Fruit fly (Drosophila melanogaster) whole organism, embryonic: ENCODE measurements around the gene CG7987.

Experiments used
- Abd-B ChIP-seq: fragments of 200-800 bp; sonication (Bioruptor generic); optimal IDR thresholded peaks from 2 replicates; lab custom pipeline; 2018; ENCODE audit warnings: missing biosample characterization, mild to moderate bottlenecking, missing genetic modification characterization, moderate library complexity
- Bgb ChIP-seq: fragments of 200-800 bp; sonication (Bioruptor generic); IDR thresholded peaks from 2 replicates; pipeline ENCODE4 v1.3.6; 2022; ENCODE audit warnings: missing biosample characterization, missing genetic modification characterization; ENCODE audit not compliant: partially characterized antibody
- CG12391 ChIP-seq: fragments of 200-800 bp; sonication (Bioruptor generic); optimal IDR thresholded peaks from 3 replicates; lab custom pipeline; 2018; ENCODE audit warnings: missing biosample characterization, mild to moderate bottlenecking, missing genetic modification characterization, moderate library complexity
- CG14441 ChIP-seq: fragments of 200-800 bp; sonication (Bioruptor generic); IDR thresholded peaks from 2 replicates; pipeline ENCODE4 v1.3.6; 2022; ENCODE audit warnings: missing biosample characterization, missing genetic modification characterization
- CG15514 ChIP-seq: fragments of 200-800 bp; sonication (Bioruptor generic); optimal IDR thresholded peaks from 3 replicates; lab custom pipeline; 2017; ENCODE audit warnings: missing biosample characterization, missing genetic modification characterization, mild to moderate bottlenecking, moderate library complexity, missing genetic modification reagents
- CG1603 ChIP-seq: fragments of 200-800 bp; sonication (Bioruptor generic); optimal IDR thresholded peaks from 2 replicates; lab custom pipeline; 2019; ENCODE audit warnings: missing biosample characterization, mild to moderate bottlenecking, missing genetic modification characterization, moderate library complexity
- CG16813 ChIP-seq: fragments of 200-800 bp; sonication (Bioruptor generic); IDR thresholded peaks from 3 replicates; pipeline ENCODE4 v1.3.6; 2022; ENCODE audit warnings: missing biosample characterization, missing genetic modification characterization; ENCODE audit not compliant: partially characterized antibody
- CG2120 ChIP-seq: fragments of 200-800 bp; sonication (Bioruptor generic); optimal IDR thresholded peaks from 3 replicates; lab custom pipeline; 2016; ENCODE audit warnings: missing biosample characterization, missing genetic modification characterization
- CG2712 ChIP-seq: fragments of 200-800 bp; optimal IDR thresholded peaks from 3 replicates; lab custom pipeline; 2019; ENCODE audit warnings: missing biosample characterization, mild to moderate bottlenecking, missing genetic modification characterization, moderate library complexity
- CG30020 ChIP-seq: fragments of 200-800 bp; optimal IDR thresholded peaks from 2 replicates; lab custom pipeline; 2019; ENCODE audit warnings: missing biosample characterization, mild to moderate bottlenecking, missing genetic modification characterization, moderate library complexity
- CG33213 ChIP-seq: fragments of 200-800 bp; sonication (Bioruptor generic); optimal IDR thresholded peaks from 3 replicates; lab custom pipeline; 2016; ENCODE audit warnings: missing biosample characterization, missing genetic modification characterization
- CG3838 ChIP-seq: fragments of 200-800 bp; sonication (Bioruptor generic); optimal IDR thresholded peaks from 3 replicates; lab custom pipeline; 2016; ENCODE audit warnings: missing biosample characterization, missing genetic modification characterization
- CG42726 ChIP-seq: fragments of 200-800 bp; sonication (Bioruptor generic); IDR thresholded peaks from 2 replicates; pipeline ENCODE4 v1.3.6; 2022; ENCODE audit warnings: missing biosample characterization, missing genetic modification characterization; ENCODE audit not compliant: partially characterized antibody
- CG7786 ChIP-seq: fragments of 200-800 bp; sonication (Bioruptor generic); optimal IDR thresholded peaks from 2 replicates; lab custom pipeline; 2016; ENCODE audit warnings: missing biosample characterization, missing genetic modification characterization
- CG8290 ChIP-seq, 3 experiments: fragments of 200-800 bp; sonication (Bioruptor generic); optimal IDR thresholded peaks; 2 replicates each; lab custom pipeline; 2016 to 2019; ENCODE audit warnings: missing biosample characterization in 3 of 3, missing genetic modification characterization in 3 of 3, mild to moderate bottlenecking in 2 of 3, moderate library complexity in 1 of 3
- CG9932 ChIP-seq: fragments of 200-800 bp; sonication (Bioruptor generic); IDR thresholded peaks from 2 replicates; pipeline ENCODE4 v1.3.6; 2022; ENCODE audit warnings: missing biosample characterization, missing genetic modification characterization
- Doc3 ChIP-seq: fragments of 200-800 bp; sonication (Bioruptor generic); IDR thresholded peaks from 3 replicates; pipeline ENCODE4 v1.3.6; 2022; ENCODE audit warnings: missing biosample characterization, missing genetic modification characterization; ENCODE audit not compliant: partially characterized antibody
- E2f1 ChIP-seq: fragments of 200-800 bp; sonication (Bioruptor generic); IDR thresholded peaks from 2 replicates; pipeline ENCODE4 v1.3.6; 2022; ENCODE audit warnings: missing biosample characterization, missing genetic modification characterization
- E2f2 ChIP-seq: fragments of 200-800 bp; sonication (Bioruptor generic); IDR thresholded peaks from 2 replicates; pipeline ENCODE4 v1.3.6; 2022; ENCODE audit warnings: missing biosample characterization, missing genetic modification characterization
- ERR ChIP-seq: fragments of 200-800 bp; sonication (Bioruptor generic); optimal IDR thresholded peaks from 2 replicates; lab custom pipeline; 2016; ENCODE audit warnings: missing biosample characterization, missing genetic modification characterization
- Ets65A ChIP-seq: fragments of 200-800 bp; sonication (Bioruptor generic); peaks from one replicate; lab custom pipeline; 2016; ENCODE audit warnings: missing biosample characterization, missing genetic modification characterization
- HmgZ ChIP-seq: fragments of 200-800 bp; sonication (Bioruptor generic); optimal IDR thresholded peaks from 2 replicates; lab custom pipeline; 2018; ENCODE audit warnings: missing biosample characterization, mild to moderate bottlenecking, missing genetic modification characterization
- Hmr ChIP-seq: fragments of 200-800 bp; sonication (Bioruptor generic); optimal IDR thresholded peaks from 3 replicates; lab custom pipeline; 2017; ENCODE audit warnings: mild to moderate bottlenecking, missing biosample characterization, missing genetic modification reagents, missing genetic modification characterization
- MESR4 ChIP-seq: fragments of 200-800 bp; sonication (Bioruptor generic); optimal IDR thresholded peaks from 2 replicates; lab custom pipeline; 2018; ENCODE audit warnings: missing biosample characterization, mild to moderate bottlenecking, missing genetic modification characterization, moderate library complexity
- Nf-YC ChIP-seq: fragments of 200-800 bp; optimal IDR thresholded peaks from 3 replicates; lab custom pipeline; 2019; ENCODE audit warnings: missing biosample characterization, mild to moderate bottlenecking, missing genetic modification characterization, moderate library complexity
- PHDP ChIP-seq: fragments of 200-800 bp; sonication (Bioruptor generic); optimal IDR thresholded peaks from 3 replicates; lab custom pipeline; 2018; ENCODE audit warnings: missing biosample characterization, mild to moderate bottlenecking, missing genetic modification characterization, moderate library complexity
- Pdp1 ChIP-seq, 2 experiments: fragments of 200-800 bp; sonication (Bioruptor generic); optimal IDR thresholded peaks; 3 replicates each; lab custom pipeline; 2016; ENCODE audit warnings: missing biosample characterization in 2 of 2, missing genetic modification characterization in 2 of 2, mild to moderate bottlenecking in 1 of 2, moderate library complexity in 1 of 2
- Rfx ChIP-seq: fragments of 200-800 bp; sonication (Bioruptor generic); IDR thresholded peaks from 2 replicates; pipeline ENCODE4 v1.3.6; 2022; ENCODE audit warnings: missing biosample characterization, missing genetic modification characterization
- Rx ChIP-seq: fragments of 200-800 bp; sonication (Bioruptor generic); IDR thresholded peaks from 2 replicates; pipeline ENCODE4 v1.3.6; 2022; ENCODE audit warnings: missing biosample characterization, missing genetic modification characterization
- Sry-β ChIP-seq: fragments of 200-800 bp; sonication (Bioruptor generic); optimal IDR thresholded peaks from 2 replicates; lab custom pipeline; 2018; ENCODE audit warnings: missing biosample characterization, mild to moderate bottlenecking, missing genetic modification characterization, moderate library complexity
- Sry-δ ChIP-seq: fragments of 200-800 bp; sonication (Bioruptor generic); optimal IDR thresholded peaks from 2 replicates; lab custom pipeline; 2016; ENCODE audit warnings: missing biosample characterization, missing genetic modification characterization
- al ChIP-seq: fragments of 200-800 bp; sonication (Bioruptor generic); IDR thresholded peaks from 2 replicates; pipeline ENCODE4 v1.3.6; 2022; ENCODE audit warnings: missing biosample characterization, missing genetic modification characterization
- bbx ChIP-seq: fragments of 200-800 bp; sonication (Bioruptor generic); IDR thresholded peaks from 2 replicates; pipeline ENCODE4 v1.3.6; 2022; ENCODE audit warnings: missing biosample characterization, missing genetic modification characterization; ENCODE audit not compliant: partially characterized antibody
- chinmo ChIP-seq: fragments of 200-800 bp; sonication (Bioruptor generic); IDR thresholded peaks from 4 replicates; pipeline ENCODE4 v1.3.6; 2022; ENCODE audit warnings: missing biosample characterization, missing genetic modification characterization; ENCODE audit not compliant: partially characterized antibody
- ci ChIP-seq: fragments of 200-800 bp; sonication (Bioruptor generic); IDR thresholded peaks from 3 replicates; pipeline ENCODE4 v1.3.6; 2022; ENCODE audit warnings: missing biosample characterization, missing genetic modification characterization
- dpn ChIP-seq, 2 experiments: fragments of 200-800 bp; sonication (Bioruptor generic); optimal IDR thresholded peaks; 3 replicates each; lab custom pipeline; 2016; ENCODE audit warnings: missing biosample characterization in 2 of 2, missing genetic modification characterization in 2 of 2
- ftz-f1 ChIP-seq: fragments of 200-800 bp; sonication (Bioruptor generic); optimal IDR thresholded peaks from 2 replicates; lab custom pipeline; 2016; ENCODE audit warnings: missing biosample characterization, missing genetic modification characterization
- her ChIP-seq: fragments of 200-800 bp; sonication (Bioruptor generic); optimal IDR thresholded peaks from 2 replicates; lab custom pipeline; 2016; ENCODE audit warnings: missing biosample characterization, missing genetic modification characterization
- hkb ChIP-seq, 2 experiments: fragments of 200-800 bp in 1 of 2; fragments of >200 bp in 1 of 2; sonication (Bioruptor generic) in 1 of 2; IDR thresholded peaks in 1 of 2; optimal IDR thresholded peaks in 1 of 2; 2 replicates each; pipeline versions ENCODE4 v1.3.6 to Lab custom; 2017 to 2022; ENCODE audit warnings: missing biosample characterization in 1 of 2, missing genetic modification characterization in 1 of 2
- jumu ChIP-seq: fragments of 200-800 bp; sonication (Bioruptor generic); optimal IDR thresholded peaks from 3 replicates; lab custom pipeline; 2016; ENCODE audit warnings: missing biosample characterization, missing genetic modification characterization
- lilli ChIP-seq: fragments of 200-800 bp; sonication (Bioruptor generic); optimal IDR thresholded peaks from 3 replicates; lab custom pipeline; 2016; ENCODE audit warnings: missing biosample characterization, missing genetic modification characterization
- seq ChIP-seq: fragments of 200-800 bp; sonication (Bioruptor generic); IDR thresholded peaks from 2 replicates; pipeline ENCODE4 v1.3.6; 2022; ENCODE audit warnings: missing biosample characterization, missing genetic modification characterization
- slbo ChIP-seq: fragments of 200-800 bp; sonication (Bioruptor generic); IDR thresholded peaks from 2 replicates; pipeline ENCODE4 v1.3.6; 2022; ENCODE audit warnings: missing biosample characterization, missing genetic modification characterization
- sug ChIP-seq: fragments of 200-800 bp; optimal IDR thresholded peaks from 2 replicates; lab custom pipeline; 2019; ENCODE audit warnings: missing biosample characterization, mild to moderate bottlenecking, missing genetic modification characterization, moderate library complexity
- trem ChIP-seq: fragments of 200-800 bp; optimal IDR thresholded peaks from 3 replicates; lab custom pipeline; 2019; ENCODE audit warnings: missing biosample characterization, mild to moderate bottlenecking, missing genetic modification characterization, moderate library complexity
- unc-4 ChIP-seq: fragments of 200-800 bp; sonication (Bioruptor generic); IDR thresholded peaks from 2 replicates; pipeline ENCODE4 v1.3.6; 2022; ENCODE audit warnings: missing biosample characterization, missing genetic modification characterization; ENCODE audit not compliant: partially characterized antibody
- zen ChIP-seq: fragments of 200-800 bp; sonication (Bioruptor generic); optimal IDR thresholded peaks from 3 replicates; lab custom pipeline; 2018; ENCODE audit warnings: missing biosample characterization, mild to moderate bottlenecking, missing genetic modification characterization, moderate library complexity
- zfh2 ChIP-seq: fragments of 200-800 bp; sonication (Bioruptor generic); optimal IDR thresholded peaks from 2 replicates; lab custom pipeline; 2016; ENCODE audit warnings: missing biosample characterization, missing genetic modification characterization

Gene CG7987

dm6 chr3R:14575718-14576187 is at the start of gene CG7987:
Gene CG7987, minus strand, starts transcription at chr3R:14575887.
- TF ChIP-seq Sry-δ (GFP tag; lab: Kevin White, UChicago) (no peak), Sry-β (GFP tag; lab: Kevin White, UChicago) (no peak), ftz-f1 (GFP tag; lab: Kevin White, UChicago) (peak; percentile 5), Ets65A (GFP tag; lab: Kevin White, UChicago) (peak; percentile 48), CG8290 (GFP tag; optimal IDR thresholded peaks at IDR 0.05; lab: Kevin White, UChicago) (peak; percentile 7), CG8290 (tag; optimal IDR thresholded peaks at IDR 0.05; lab: Kevin White, UChicago) (peak in 1 of 2 experiments; percentile 84), CG42726 (GFP tag; lab: Robert Waterston, UW) (0 out of 2 replicates have a peak, but pooled peaks have one; percentile 54), seq (GFP tag; lab: Robert Waterston, UW) (no peak), trem (tag; lab: Kevin White, UChicago) (peak; percentile 47), Pdp1 (GFP tag; optimal IDR thresholded peaks at IDR 0.05; lab: Kevin White, UChicago) (peak in 1 of 2 experiments; percentile 23), hkb (optimal IDR thresholded peaks at IDR 0.05; lab: Kevin White, UChicago) (peak; percentile 28), hkb (GFP tag; IDR thresholded peaks at IDR 0.05; lab: Robert Waterston, UW) (no peak), Abd-B (peak; percentile 22), E2f1 (GFP tag; lab: Robert Waterston, UW) (no peak), CG33213 (GFP tag; lab: Kevin White, UChicago) (peak; percentile 23), CG9932 (GFP tag; lab: Robert Waterston, UW) (peak; percentile 53), E2f2 (peak; percentile 84), HmgZ (peak; percentile 49), lilli (GFP tag; lab: Kevin White, UChicago) (peak; percentile 21), Nf-YC (no peak), CG12391 (no peak), CG16813 (peak; percentile 40; the same call in 1 of the 3 replicates), CG7786 (GFP tag; lab: Kevin White, UChicago) (peak; percentile 12), Doc3 (GFP tag; lab: Robert Waterston, UW) (peak; percentile 6; the same call in 1 of the 3 replicates), CG30020 (tag; lab: Kevin White, UChicago) (no peak), al (GFP tag; lab: Robert Waterston, UW) (no peak), CG2712 (tag; lab: Kevin White, UChicago) (peak; percentile 27), unc-4 (GFP tag; lab: Robert Waterston, UW) (peak; percentile 41; the same call in 1 of the 2 replicates), sug (tag; lab: Kevin White, UChicago) (peak; percentile 64), slbo (GFP tag; lab: Robert Waterston, UW) (peak; percentile 33; the same call in 1 of the 2 replicates), Bgb (peak; percentile 46; the same call in 1 of the 2 replicates), CG2120 (peak; percentile 56), ci (GFP tag; lab: Robert Waterston, UW) (0 out of 3 replicates have a peak, but pooled peaks have one; percentile 42), jumu (GFP tag; lab: Kevin White, UChicago) (peak; percentile 37), dpn (GFP tag; optimal IDR thresholded peaks at IDR 0.05; lab: Kevin White, UChicago) (peak in 1 of 2 experiments; percentile 38), Hmr (peak; percentile 60), CG14441 (GFP tag; lab: Robert Waterston, UW) (no peak), PHDP (tag; lab: Kevin White, UChicago) (no peak), MESR4 (GFP tag; lab: Kevin White, UChicago) (peak; percentile 49), her (GFP tag; lab: Kevin White, UChicago) (peak; percentile 3), zen (peak; percentile 19), chinmo (GFP tag; lab: Robert Waterston, UW) (0 out of 4 replicates have a peak, but pooled peaks have one; percentile 31), ERR (GFP tag; lab: Kevin White, UChicago) (peak; percentile 21), CG3838 (GFP tag; lab: Kevin White, UChicago) (no peak), CG1603 (tag; lab: Kevin White, UChicago) (peak; percentile 74), Rfx (GFP tag; lab: Robert Waterston, UW) (peak; percentile 64), Rx (GFP tag; lab: Robert Waterston, UW) (0 out of 2 replicates have a peak, but pooled peaks have one; percentile 9), zfh2 (peak; percentile 40), CG15514 (GFP tag; lab: Kevin White, UChicago) (peak; percentile 27), bbx (GFP tag; lab: Robert Waterston, UW) (peak; percentile 19; the same call in 1 of the 2 replicates)
